Fruit fly (Drosophila melanogaster) whole organism, prepupa: Measurements from ENCODE around the gene hiw.

Source experiments
- Blimp-1 ChIP-seq: fragments of 200-800 bp; sonication (Bioruptor generic); optimal IDR thresholded peaks from 3 replicates; lab custom pipeline; 2017; ENCODE audit warnings: missing biosample characterization, missing genetic modification characterization, mild to moderate bottlenecking, moderate library complexity, missing genetic modification reagents
- CG10631 ChIP-seq: fragments of 200-800 bp; sonication (Bioruptor generic); optimal IDR thresholded peaks from 2 replicates; lab custom pipeline; 2016; ENCODE audit warnings: missing biosample characterization, missing genetic modification characterization
- CG10669 ChIP-seq: fragments of 200-800 bp; sonication (Bioruptor generic); optimal IDR thresholded peaks from 3 replicates; lab custom pipeline; 2018; ENCODE audit warnings: missing biosample characterization, mild to moderate bottlenecking, missing genetic modification characterization, moderate library complexity
- CG11294 ChIP-seq: fragments of 200-800 bp; sonication (Bioruptor generic); IDR thresholded peaks from 2 replicates; pipeline ENCODE4 v1.3.6; 2022; ENCODE audit warnings: missing biosample characterization, missing genetic modification characterization
- CG11902 ChIP-seq: fragments of 200-800 bp; sonication (Bioruptor generic); optimal IDR thresholded peaks from 3 replicates; lab custom pipeline; 2016; ENCODE audit warnings: missing biosample characterization, missing genetic modification characterization
- CG15336 ChIP-seq: fragments of 200-800 bp; sonication (Bioruptor generic); IDR thresholded peaks from 2 replicates; pipeline ENCODE4 v1.3.6; 2022; ENCODE audit warnings: missing biosample characterization, missing genetic modification characterization
- CG1621 ChIP-seq: fragments of 200-800 bp; sonication (Bioruptor generic); optimal IDR thresholded peaks from 3 replicates; lab custom pipeline; 2018; ENCODE audit warnings: missing biosample characterization, mild to moderate bottlenecking, missing genetic modification characterization
- CG16779 ChIP-seq: fragments of 200-800 bp; sonication (Bioruptor generic); optimal IDR thresholded peaks from 3 replicates; lab custom pipeline; 2017; ENCODE audit warnings: missing biosample characterization, mild to moderate bottlenecking, missing genetic modification characterization
- CG31627 ChIP-seq: fragments of 200-800 bp; sonication (Bioruptor generic); optimal IDR thresholded peaks from 3 replicates; lab custom pipeline; 2016; ENCODE audit warnings: missing biosample characterization, missing genetic modification characterization
- CG34406 ChIP-seq: fragments of 200-800 bp; sonication (Bioruptor generic); optimal IDR thresholded peaks from 3 replicates; lab custom pipeline; 2016; ENCODE audit warnings: missing biosample characterization, missing genetic modification characterization
- CG3919 ChIP-seq: fragments of 200-800 bp; sonication (Bioruptor generic); optimal IDR thresholded peaks from 3 replicates; lab custom pipeline; 2016; ENCODE audit warnings: missing biosample characterization, missing genetic modification characterization
- CG6163 ChIP-seq: fragments of 200-800 bp; sonication (Bioruptor generic); IDR thresholded peaks from 3 replicates; pipeline ENCODE4 v1.3.6; 2022; ENCODE audit warnings: missing biosample characterization, missing genetic modification characterization
- CG6276 ChIP-seq: fragments of 200-800 bp; sonication (Bioruptor generic); optimal IDR thresholded peaks from 2 replicates; lab custom pipeline; 2017; ENCODE audit warnings: missing biosample characterization, mild to moderate bottlenecking, missing genetic modification characterization
- CG6854 ChIP-seq: fragments of 200-800 bp; sonication (Bioruptor generic); optimal IDR thresholded peaks from 2 replicates; lab custom pipeline; 2017; ENCODE audit warnings: missing biosample characterization, mild to moderate bottlenecking, missing genetic modification characterization
- CG7368 ChIP-seq: fragments of 200-800 bp; sonication (Bioruptor generic); optimal IDR thresholded peaks from 3 replicates; lab custom pipeline; 2016; ENCODE audit warnings: missing biosample characterization, missing genetic modification characterization
- CG8119 ChIP-seq: fragments of 200-800 bp; sonication (Bioruptor generic); IDR thresholded peaks from 3 replicates; pipeline ENCODE4 v1.3.6; 2022; ENCODE audit warnings: missing biosample characterization, missing genetic modification characterization
- CG8319 ChIP-seq: fragments of 200-800 bp; sonication (Bioruptor generic); optimal IDR thresholded peaks from 3 replicates; lab custom pipeline; 2016; ENCODE audit warnings: missing biosample characterization, missing genetic modification characterization
- CG8632 ChIP-seq: fragments of 200-800 bp; sonication (Bioruptor generic); optimal IDR thresholded peaks from 3 replicates; lab custom pipeline; 2016; ENCODE audit warnings: missing biosample characterization, missing genetic modification characterization
- CG9139 ChIP-seq: fragments of 200-800 bp; sonication (Bioruptor generic); optimal IDR thresholded peaks from 3 replicates; lab custom pipeline; 2017; ENCODE audit warnings: missing biosample characterization, mild to moderate bottlenecking, missing genetic modification characterization
- Eip93F ChIP-seq: fragments of 200-800 bp; sonication (Bioruptor generic); optimal IDR thresholded peaks from 2 replicates; lab custom pipeline; 2016; ENCODE audit warnings: missing biosample characterization, mild to moderate bottlenecking, missing genetic modification characterization
- Ets21C ChIP-seq: fragments of 200-800 bp; sonication (Bioruptor generic); optimal IDR thresholded peaks from 3 replicates; lab custom pipeline; 2016; ENCODE audit warnings: missing biosample characterization, missing genetic modification characterization
- Gug ChIP-seq: fragments of 200-800 bp; sonication (Bioruptor generic); IDR thresholded peaks from 2 replicates; pipeline ENCODE4 v1.3.6; 2022; ENCODE audit warnings: missing biosample characterization, missing genetic modification characterization
- Hr38 ChIP-seq: sonication (Bioruptor generic); optimal IDR thresholded peaks from 2 replicates; lab custom pipeline; 2016; ENCODE audit warnings: missing biosample characterization, missing genetic modification characterization
- Hr39 ChIP-seq: fragments of 200-800 bp; sonication (Bioruptor generic); optimal IDR thresholded peaks from 2 replicates; lab custom pipeline; 2016; ENCODE audit warnings: missing biosample characterization, missing genetic modification characterization
- Hr4 ChIP-seq: fragments of 200-800 bp; sonication (Bioruptor generic); optimal IDR thresholded peaks from 3 replicates; lab custom pipeline; 2016; ENCODE audit warnings: missing biosample characterization, missing genetic modification characterization
- OdsH ChIP-seq: fragments of 200-800 bp; sonication (Bioruptor generic); optimal IDR thresholded peaks from 3 replicates; lab custom pipeline; 2016; ENCODE audit warnings: missing biosample characterization, missing genetic modification characterization
- Smox ChIP-seq: fragments of 200-800 bp; sonication (Bioruptor generic); optimal IDR thresholded peaks from 3 replicates; lab custom pipeline; 2016; ENCODE audit warnings: missing biosample characterization, missing genetic modification characterization
- Sox102F ChIP-seq: fragments of 200-800 bp; sonication (Bioruptor generic); optimal IDR thresholded peaks from 2 replicates; lab custom pipeline; 2016; ENCODE audit warnings: missing biosample characterization, mild to moderate bottlenecking, missing genetic modification characterization
- Sox14 ChIP-seq: fragments of 200-800 bp; sonication (Bioruptor generic); optimal IDR thresholded peaks from 3 replicates; lab custom pipeline; 2016; ENCODE audit warnings: missing biosample characterization, missing genetic modification characterization
- Sox15 ChIP-seq: fragments of 200-800 bp; sonication (Bioruptor generic); optimal IDR thresholded peaks from 3 replicates; lab custom pipeline; 2016; ENCODE audit warnings: missing biosample characterization, missing genetic modification characterization
- achi ChIP-seq: fragments of 200-800 bp; sonication (Bioruptor generic); optimal IDR thresholded peaks from 3 replicates; lab custom pipeline; 2016; ENCODE audit warnings: missing biosample characterization, missing genetic modification characterization
- cyc ChIP-seq: fragments of 200-800 bp; sonication (Bioruptor generic); optimal IDR thresholded peaks from 3 replicates; lab custom pipeline; 2016; ENCODE audit warnings: missing biosample characterization, missing genetic modification characterization
- dac ChIP-seq: fragments of 200-800 bp; sonication (Bioruptor generic); optimal IDR thresholded peaks from 2 replicates; lab custom pipeline; 2017; ENCODE audit warnings: missing biosample characterization, mild to moderate bottlenecking, missing genetic modification characterization
- dsx ChIP-seq: fragments of 200-800 bp; optimal IDR thresholded peaks from 3 replicates; lab custom pipeline; 2019; ENCODE audit warnings: missing biosample characterization, mild to moderate bottlenecking, missing genetic modification characterization, moderate library complexity; ENCODE audit not compliant: poor library complexity, severe bottlenecking
- eg ChIP-seq: fragments of 200-800 bp; sonication (Bioruptor generic); IDR thresholded peaks from 3 replicates; pipeline ENCODE4 v1.3.6; 2022; ENCODE audit warnings: missing biosample characterization, missing genetic modification characterization
- fd59A ChIP-seq: fragments of 200-800 bp; sonication (Bioruptor generic); optimal IDR thresholded peaks from 2 replicates; lab custom pipeline; 2017; ENCODE audit warnings: missing biosample characterization, mild to moderate bottlenecking, missing genetic modification characterization, missing genetic modification reagents
- fd85E ChIP-seq: fragments of 200-800 bp; sonication (Bioruptor generic); optimal IDR thresholded peaks from 3 replicates; lab custom pipeline; 2016; ENCODE audit warnings: missing biosample characterization, missing genetic modification characterization
- lz ChIP-seq: fragments of 200-800 bp; sonication (Bioruptor generic); optimal IDR thresholded peaks from 3 replicates; lab custom pipeline; 2016; ENCODE audit warnings: missing biosample characterization, missing genetic modification characterization
- pdm3 ChIP-seq: fragments of 200-800 bp; sonication (Bioruptor generic); optimal IDR thresholded peaks from 3 replicates; lab custom pipeline; 2016; ENCODE audit warnings: missing biosample characterization, missing genetic modification characterization
- spab ChIP-seq: fragments of 200-800 bp; sonication (Bioruptor generic); optimal IDR thresholded peaks from 2 replicates; lab custom pipeline; 2017; ENCODE audit warnings: missing biosample characterization, mild to moderate bottlenecking, missing genetic modification characterization, missing genetic modification reagents
- ss ChIP-seq, 2 experiments: fragments of 200-800 bp; sonication (Bioruptor generic); optimal IDR thresholded peaks; 2 replicates in 1 of 2; 3 replicates in 1 of 2; lab custom pipeline; 2017 to 2018; ENCODE audit warnings: mild to moderate bottlenecking in 2 of 2, missing biosample characterization in 2 of 2, missing genetic modification characterization in 2 of 2, moderate library complexity in 1 of 2
- topi ChIP-seq: fragments of 200-800 bp; sonication (Bioruptor generic); optimal IDR thresholded peaks from 3 replicates; lab custom pipeline; 2016; ENCODE audit warnings: missing biosample characterization, missing genetic modification characterization
- vri ChIP-seq: fragments of 200-800 bp; sonication (Bioruptor generic); optimal IDR thresholded peaks from 3 replicates; lab custom pipeline; 2016; ENCODE audit warnings: missing biosample characterization, mild to moderate bottlenecking, missing genetic modification characterization

The hiw gene

dm6 chrX:15076038-15076575 is 12.9 kb upstream of the hiw start, which contains the start of gene Lsd-2 (continued):
- TF ChIP-seq CG9139 (GFP tag; lab: Kevin White, UChicago) (peak; percentile 42), CG1621 (tag; lab: Kevin White, UChicago) (no peak), Blimp-1 (GFP tag; lab: Kevin White, UChicago) (no peak), Eip93F (GFP tag; lab: Kevin White, UChicago) (no peak), fd59A (GFP tag; lab: Kevin White, UChicago) (peak; percentile 9), pdm3 (peak; percentile 13), spab (GFP tag; lab: Kevin White, UChicago) (no peak), cyc (GFP tag; lab: Kevin White, UChicago) (no peak), Gug (GFP tag; lab: Robert Waterston, UW) (no peak), CG11902 (GFP tag; lab: Kevin White, UChicago) (no peak), vri (GFP tag; lab: Kevin White, UChicago) (peak; percentile 70), Ets21C (peak; percentile 14), CG6854 (GFP tag; lab: Kevin White, UChicago) (peak; percentile 32), CG16779 (tag; lab: Kevin White, UChicago) (peak; percentile 42), fd85E (GFP tag; lab: Kevin White, UChicago) (no peak), achi (no peak), ss (GFP tag; optimal IDR thresholded peaks at IDR 0.05; lab: Kevin White, UChicago) (peak; percentile 3 to 55), Sox14 (peak; percentile 63), CG10631 (GFP tag; lab: Kevin White, UChicago) (peak; percentile 0), Smox (no peak), CG6276 (no peak), CG3919 (GFP tag; lab: Kevin White, UChicago) (peak; percentile 41), CG7368 (GFP tag; lab: Kevin White, UChicago) (peak; percentile 40), Hr39 (GFP tag; lab: Kevin White, UChicago) (no peak)

- peak; percentile 48 for TF ChIP-seq Blimp-1 (GFP tag; lab: Kevin White, UChicago)
- no peak for TF ChIP-seq dac (GFP tag; lab: Kevin White, UChicago)
- TF ChIP-seq, all 60 proteins: peak for 1
These were observed 12.3 kb upstream of the hiw start for dm6 chrX:15075485-15076037.

- peak; percentile 78 for TF ChIP-seq Sox102F (GFP tag; lab: Kevin White, UChicago)
- TF ChIP-seq Gug (GFP tag; lab: Robert Waterston, UW) = peak; percentile 83
- TF ChIP-seq CG34406 (GFP tag; lab: Kevin White, UChicago) = peak; percentile 78
- TF ChIP-seq CG15336 (GFP tag; lab: Robert Waterston, UW) = peak; percentile 87
- peak; percentile 88 for TF ChIP-seq Sox14
- peak; percentile 82 for TF ChIP-seq CG7368 (GFP tag; lab: Kevin White, UChicago)
- peak; percentile 81 for TF ChIP-seq topi (GFP tag; lab: Kevin White, UChicago)
- peak; percentile 88 for TF ChIP-seq Hr4 (GFP tag; lab: Kevin White, UChicago)
- TF ChIP-seq CG10669 (GFP tag; lab: Kevin White, UChicago) = peak; percentile 81
- peak; percentile 67 for TF ChIP-seq CG8319 (GFP tag; lab: Kevin White, UChicago)
- TF ChIP-seq fd59A (GFP tag; lab: Kevin White, UChicago) = peak; percentile 78
- TF ChIP-seq CG6163 = peak; percentile 86
- TF ChIP-seq CG10631 (GFP tag; lab: Kevin White, UChicago) = peak; percentile 85
- TF ChIP-seq CG31627 (GFP tag; lab: Kevin White, UChicago) = peak; percentile 79
- peak; percentile 85 for TF ChIP-seq achi
- TF ChIP-seq fd85E (GFP tag; lab: Kevin White, UChicago) = peak; percentile 40
- peak; percentile 79 for TF ChIP-seq spab (GFP tag; lab: Kevin White, UChicago)
- peak; percentile 81 for TF ChIP-seq cyc (GFP tag; lab: Kevin White, UChicago)
- TF ChIP-seq CG8632 (GFP tag; lab: Kevin White, UChicago) = peak; percentile 80
- TF ChIP-seq vri (GFP tag; lab: Kevin White, UChicago) = peak; percentile 81
- peak; percentile 60 for TF ChIP-seq Sox15 (GFP tag; lab: Kevin White, UChicago)
- peak; percentile 89 for TF ChIP-seq OdsH (GFP tag; lab: Kevin White, UChicago)
- TF ChIP-seq lz = peak; percentile 85
- TF ChIP-seq eg (GFP tag; lab: Robert Waterston, UW) = peak; percentile 85
- peak; percentile 74 for TF ChIP-seq Smox
- peak; percentile 76 for TF ChIP-seq dsx (GFP tag; lab: Kevin White, UChicago)
- TF ChIP-seq CG3919 (GFP tag; lab: Kevin White, UChicago) = peak; percentile 90
- peak; percentile 87 for TF ChIP-seq dac (GFP tag; lab: Kevin White, UChicago)
- peak; percentile 86; the same call in 2 of the 3 replicates for TF ChIP-seq CG8119 (GFP tag; lab: Robert Waterston, UW)
- TF ChIP-seq Hr39 (GFP tag; lab: Kevin White, UChicago) = peak; percentile 79
- TF ChIP-seq CG16779 (tag; lab: Kevin White, UChicago) = peak; percentile 85
- TF ChIP-seq CG11294 (GFP tag; lab: Robert Waterston, UW) = peak; percentile 81
- TF ChIP-seq Hr38 (GFP tag; lab: Kevin White, UChicago) = peak; percentile 60
These were observed 11.6 kb upstream of the hiw start for dm6 chrX:15074646-15075351.
